Fruit fly (Drosophila melanogaster) whole organism, embryonic: ENCODE results near the gene IntS9.

Experiments
- B-H2 ChIP-seq: fragments of 200-800 bp; sonication (Bioruptor generic); optimal IDR thresholded peaks from 2 replicates; lab custom pipeline; 2018; ENCODE audit warnings: missing biosample characterization, mild to moderate bottlenecking, missing genetic modification characterization
- BEAF-32 ChIP-seq: fragments of 200-800 bp; sonication (Bioruptor generic); optimal IDR thresholded peaks from 3 replicates; lab custom pipeline; 2017; ENCODE audit warnings: missing biosample characterization, missing genetic modification characterization, mild to moderate bottlenecking, moderate library complexity, missing genetic modification reagents
- Bgb ChIP-seq: fragments of 200-800 bp; sonication (Bioruptor generic); IDR thresholded peaks from 2 replicates; pipeline ENCODE4 v1.3.6; 2022; ENCODE audit warnings: missing biosample characterization, missing genetic modification characterization; ENCODE audit not compliant: partially characterized antibody
- CG10366 ChIP-seq: fragments of 200-800 bp; sonication (Bioruptor generic); IDR thresholded peaks from 2 replicates; pipeline ENCODE4 v1.3.6; 2022; ENCODE audit warnings: missing biosample characterization, missing genetic modification characterization
- CG13894 ChIP-seq: fragments of 200-800 bp; sonication (Bioruptor generic); optimal IDR thresholded peaks from 3 replicates; lab custom pipeline; 2018; ENCODE audit warnings: missing biosample characterization, mild to moderate bottlenecking, missing genetic modification characterization, moderate library complexity
- CG14050 ChIP-seq: fragments of 200-800 bp; sonication (Bioruptor generic); IDR thresholded peaks from 3 replicates; pipeline ENCODE4 v1.3.6; 2022; ENCODE audit warnings: missing biosample characterization, missing genetic modification characterization
- CG17186 ChIP-seq: fragments of 200-800 bp; sonication (Bioruptor generic); optimal IDR thresholded peaks from 3 replicates; lab custom pipeline; 2017; ENCODE audit warnings: missing biosample characterization, missing genetic modification reagents, missing genetic modification characterization
- CG17328 ChIP-seq: fragments of 200-800 bp; sonication (Bioruptor generic); IDR thresholded peaks from 2 replicates; pipeline ENCODE4 v1.3.6; 2022; ENCODE audit warnings: missing biosample characterization, missing genetic modification characterization
- CG17385 ChIP-seq: fragments of 200-800 bp; sonication (Bioruptor generic); optimal IDR thresholded peaks from 3 replicates; lab custom pipeline; 2018; ENCODE audit warnings: missing biosample characterization, mild to moderate bottlenecking, missing genetic modification characterization
- CG1792 ChIP-seq: fragments of 200-800 bp; sonication (Bioruptor generic); optimal IDR thresholded peaks from 2 replicates; lab custom pipeline; 2016; ENCODE audit warnings: missing biosample characterization, missing genetic modification characterization
- CG1832 ChIP-seq: fragments of 200-800 bp; sonication (Bioruptor generic); optimal IDR thresholded peaks from 2 replicates; lab custom pipeline; 2017; ENCODE audit warnings: missing biosample characterization, mild to moderate bottlenecking, missing genetic modification characterization, inconsistent platforms
- CG18599 ChIP-seq: fragments of 200-800 bp; sonication (Bioruptor generic); optimal IDR thresholded peaks from 3 replicates; lab custom pipeline; 2017; ENCODE audit warnings: missing biosample characterization, missing genetic modification characterization, mild to moderate bottlenecking, moderate library complexity, missing genetic modification reagents
- CG2116 ChIP-seq: fragments of 200-800 bp; sonication (Bioruptor generic); optimal IDR thresholded peaks from 3 replicates; lab custom pipeline; 2018; ENCODE audit warnings: missing biosample characterization, mild to moderate bottlenecking, missing genetic modification characterization
- CG3847 ChIP-seq: fragments of 200-800 bp; sonication (Bioruptor generic); IDR thresholded peaks from 2 replicates; pipeline ENCODE4 v1.3.6; 2022; ENCODE audit warnings: missing biosample characterization, missing genetic modification characterization
- CG5245 ChIP-seq: fragments of 200-800 bp; sonication (Bioruptor generic); optimal IDR thresholded peaks from 3 replicates; lab custom pipeline; 2016; ENCODE audit warnings: missing biosample characterization, missing genetic modification characterization
- CG6689 ChIP-seq: fragments of 200-800 bp; sonication (Bioruptor generic); IDR thresholded peaks from 2 replicates; pipeline ENCODE4 v1.3.6; 2022; ENCODE audit warnings: missing biosample characterization, missing genetic modification characterization
- CG6854 ChIP-seq: fragments of 200-800 bp; sonication (Bioruptor generic); optimal IDR thresholded peaks from 3 replicates; lab custom pipeline; 2017; ENCODE audit warnings: missing biosample characterization, mild to moderate bottlenecking, missing genetic modification characterization
- CG8281 ChIP-seq: fragments of 200-800 bp; sonication (Bioruptor generic); optimal IDR thresholded peaks from 2 replicates; lab custom pipeline; 2018; ENCODE audit warnings: missing biosample characterization, mild to moderate bottlenecking, missing genetic modification characterization, moderate library complexity
- CG9797 ChIP-seq: fragments of 200-800 bp; sonication (Bioruptor generic); optimal IDR thresholded peaks from 3 replicates; lab custom pipeline; 2018; ENCODE audit warnings: missing biosample characterization, mild to moderate bottlenecking, missing genetic modification characterization
- E2f2 ChIP-seq: fragments of 200-800 bp; sonication (Bioruptor generic); IDR thresholded peaks from 2 replicates; pipeline ENCODE4 v1.3.6; 2022; ENCODE audit warnings: missing biosample characterization, missing genetic modification characterization
- Elba2 ChIP-seq: fragments of 200-800 bp; sonication (Bioruptor generic); optimal IDR thresholded peaks from 3 replicates; lab custom pipeline; 2016; ENCODE audit warnings: missing biosample characterization, missing genetic modification characterization
- HHEX ChIP-seq: fragments of 200-800 bp; sonication (Bioruptor generic); optimal IDR thresholded peaks from 3 replicates; lab custom pipeline; 2017; ENCODE audit warnings: missing biosample characterization, mild to moderate bottlenecking, missing genetic modification characterization, missing genetic modification reagents
- Hr78 ChIP-seq, 2 experiments: fragments of 200-800 bp in 1 of 2; fragments of >200 bp in 1 of 2; sonication (Bioruptor generic) in 1 of 2; optimal IDR thresholded peaks; 2 replicates each; lab custom pipeline; 2017 to 2019; ENCODE audit warnings: missing biosample characterization in 2 of 2, missing genetic modification characterization in 2 of 2, mild to moderate bottlenecking in 1 of 2, moderate library complexity in 1 of 2
- Jarid2 ChIP-seq: fragments of 200-800 bp; sonication (Bioruptor generic); optimal IDR thresholded peaks from 3 replicates; lab custom pipeline; 2017; ENCODE audit warnings: mild to moderate bottlenecking, missing biosample characterization, missing genetic modification reagents, missing genetic modification characterization
- Max ChIP-seq: fragments of 200-800 bp; sonication (Bioruptor generic); optimal IDR thresholded peaks from 2 replicates; lab custom pipeline; 2016; ENCODE audit warnings: missing biosample characterization, mild to moderate bottlenecking, missing genetic modification characterization
- Poxn ChIP-seq: fragments of 200-800 bp; sonication (Bioruptor generic); IDR thresholded peaks from 2 replicates; pipeline ENCODE4 v1.3.6; 2022; ENCODE audit warnings: missing biosample characterization, missing genetic modification characterization
- Trl ChIP-seq, 3 experiments: fragments of >200 bp in 2 of 3; fragments of 200-800 bp in 1 of 3; sonication (Bioruptor generic) in 1 of 3; optimal IDR thresholded peaks; 2 replicates in 1 of 3; 3 replicates in 2 of 3; lab custom pipeline; 2016 to 2017; ENCODE audit warnings: missing biosample characterization in 1 of 3, missing genetic modification characterization in 1 of 3
- bab2 ChIP-seq: fragments of 200-800 bp; sonication (Bioruptor generic); optimal IDR thresholded peaks from 2 replicates; lab custom pipeline; 2016; ENCODE audit warnings: missing biosample characterization, missing genetic modification characterization
- bbx ChIP-seq: fragments of 200-800 bp; sonication (Bioruptor generic); IDR thresholded peaks from 2 replicates; pipeline ENCODE4 v1.3.6; 2022; ENCODE audit warnings: missing biosample characterization, missing genetic modification characterization; ENCODE audit not compliant: partially characterized antibody
- crc ChIP-seq: fragments of 200-800 bp; sonication (Bioruptor generic); optimal IDR thresholded peaks from 2 replicates; lab custom pipeline; 2016; ENCODE audit warnings: missing biosample characterization, missing genetic modification characterization
- danr ChIP-seq: fragments of 200-800 bp; sonication (Bioruptor generic); IDR thresholded peaks from 2 replicates; pipeline ENCODE4 v1.3.6; 2022; ENCODE audit warnings: missing biosample characterization, missing genetic modification characterization
- disco-r ChIP-seq: fragments of 200-800 bp; sonication (Bioruptor generic); optimal IDR thresholded peaks from 2 replicates; lab custom pipeline; 2016; ENCODE audit warnings: missing biosample characterization, missing genetic modification characterization
- fd102C ChIP-seq: fragments of 200-800 bp; sonication (Bioruptor generic); optimal IDR thresholded peaks from 2 replicates; lab custom pipeline; 2018; ENCODE audit warnings: missing biosample characterization, mild to moderate bottlenecking, missing genetic modification characterization, moderate library complexity
- gcm ChIP-seq: fragments of 200-800 bp; sonication (Bioruptor generic); optimal IDR thresholded peaks from 2 replicates; lab custom pipeline; 2019; ENCODE audit warnings: missing biosample characterization, mild to moderate bottlenecking, missing genetic modification characterization, moderate library complexity
- gsb ChIP-seq: fragments of 200-800 bp; sonication (Bioruptor generic); IDR thresholded peaks from 2 replicates; pipeline ENCODE4 v1.3.6; 2022; ENCODE audit warnings: missing biosample characterization, missing genetic modification characterization
- insv ChIP-seq, 2 experiments: fragments of 200-800 bp; sonication (Bioruptor generic); optimal IDR thresholded peaks; 3 replicates each; lab custom pipeline; 2016 to 2018; ENCODE audit warnings: missing biosample characterization in 2 of 2, missing genetic modification characterization in 2 of 2
- mam ChIP-seq: fragments of 200-800 bp; sonication (Bioruptor generic); optimal IDR thresholded peaks from 3 replicates; lab custom pipeline; 2016; ENCODE audit warnings: missing biosample characterization, missing genetic modification characterization
- nom ChIP-seq: fragments of 200-800 bp; sonication (Bioruptor generic); optimal IDR thresholded peaks from 2 replicates; lab custom pipeline; 2017; ENCODE audit warnings: missing biosample characterization, missing genetic modification characterization, mild to moderate bottlenecking, moderate library complexity, missing genetic modification reagents
- pb ChIP-seq: fragments of 200-800 bp; sonication (Bioruptor generic); optimal IDR thresholded peaks from 3 replicates; lab custom pipeline; 2016; ENCODE audit warnings: missing biosample characterization, missing genetic modification characterization
- repo ChIP-seq: fragments of 200-800 bp; sonication (Bioruptor generic); optimal IDR thresholded peaks from 2 replicates; lab custom pipeline; 2016; ENCODE audit warnings: missing biosample characterization, missing genetic modification characterization
- run ChIP-seq: fragments of 200-800 bp; sonication (Bioruptor generic); optimal IDR thresholded peaks from 3 replicates; lab custom pipeline; 2018; ENCODE audit warnings: missing biosample characterization, mild to moderate bottlenecking, missing genetic modification characterization
- sc ChIP-seq, 3 experiments: fragments of >200 bp in 2 of 3; fragments of 200-800 bp in 1 of 3; sonication (Bioruptor generic) in 1 of 3; optimal IDR thresholded peaks; 2 replicates in 2 of 3; 3 replicates in 1 of 3; lab custom pipeline; 2017; ENCODE audit warnings: mild to moderate bottlenecking in 1 of 3, missing biosample characterization in 1 of 3, missing genetic modification characterization in 1 of 3, missing genetic modification reagents in 1 of 3
- sima ChIP-seq: fragments of 200-800 bp; sonication (Bioruptor generic); optimal IDR thresholded peaks from 2 replicates; lab custom pipeline; 2016; ENCODE audit warnings: missing biosample characterization, missing genetic modification characterization
- sisA ChIP-seq: fragments of 200-800 bp; sonication (Bioruptor generic); IDR thresholded peaks from 2 replicates; pipeline ENCODE4 v1.3.6; 2022; ENCODE audit warnings: missing biosample characterization, missing genetic modification characterization
- tin ChIP-seq: fragments of 200-800 bp; sonication (Bioruptor generic); optimal IDR thresholded peaks from 3 replicates; lab custom pipeline; 2016; ENCODE audit warnings: missing biosample characterization, missing genetic modification characterization
- trem ChIP-seq: fragments of 200-800 bp; optimal IDR thresholded peaks from 3 replicates; lab custom pipeline; 2019; ENCODE audit warnings: missing biosample characterization, mild to moderate bottlenecking, missing genetic modification characterization, moderate library complexity
- ttk ChIP-seq: fragments of 200-800 bp; sonication (Bioruptor generic); IDR thresholded peaks from 2 replicates; pipeline ENCODE4 v2.1.2; 2022; ENCODE audit warnings: missing biosample characterization, missing genetic modification characterization
- tx ChIP-seq: fragments of 200-800 bp; sonication (Bioruptor generic); optimal IDR thresholded peaks from 2 replicates; lab custom pipeline; 2016; ENCODE audit warnings: missing biosample characterization, missing genetic modification characterization
- unc-4 ChIP-seq: fragments of 200-800 bp; sonication (Bioruptor generic); IDR thresholded peaks from 2 replicates; pipeline ENCODE4 v1.3.6; 2022; ENCODE audit warnings: missing biosample characterization, missing genetic modification characterization; ENCODE audit not compliant: partially characterized antibody
- zen ChIP-seq: fragments of 200-800 bp; sonication (Bioruptor generic); optimal IDR thresholded peaks from 3 replicates; lab custom pipeline; 2018; ENCODE audit warnings: missing biosample characterization, mild to moderate bottlenecking, missing genetic modification characterization, moderate library complexity

Gene IntS9

dm6 chr3L:16090330-16090803 lies 15.1 kb downstream of the IntS9 start, which contains the start of the genes CG5235 and ClC-c:
CG5235 (minus strand) TSS chr3L:16090392.
ClC-c (plus strand) TSS chr3L:16090454.
- TF ChIP-seq Trl (optimal IDR thresholded peaks at IDR 0.05; lab: Kevin White, UChicago): no peak
- TF ChIP-seq Trl (GFP tag; optimal IDR thresholded peaks at IDR 0.05; lab: Kevin White, UChicago): no peak
- TF ChIP-seq CG3847 (GFP tag; lab: Robert Waterston, UW): 0 out of 2 replicates have a peak, but pooled peaks have one; percentile 12
- TF ChIP-seq CG13894 (tag; lab: Kevin White, UChicago): no peak
- TF ChIP-seq disco-r (GFP tag; lab: Kevin White, UChicago): no peak
- peak; percentile 84 for TF ChIP-seq unc-4 (GFP tag; lab: Robert Waterston, UW)
- no peak for TF ChIP-seq Hr78 (GFP tag; optimal IDR thresholded peaks at IDR 0.05; lab: Kevin White, UChicago)
- peak; percentile 52 for TF ChIP-seq CG2116
- no peak for TF ChIP-seq fd102C
- TF ChIP-seq CG17186 (GFP tag; lab: Kevin White, UChicago): peak; percentile 55
- TF ChIP-seq trem (tag; lab: Kevin White, UChicago): peak; percentile 45
- peak; percentile 28 for TF ChIP-seq zen
- no peak for TF ChIP-seq CG14050 (GFP tag; lab: Robert Waterston, UW)
- TF ChIP-seq CG17328 (GFP tag; lab: Robert Waterston, UW): no peak
- TF ChIP-seq HHEX: no peak
- TF ChIP-seq crc (GFP tag; lab: Kevin White, UChicago): no peak
- TF ChIP-seq Max (GFP tag; lab: Kevin White, UChicago): no peak
- no peak for TF ChIP-seq CG1832 (GFP tag; lab: Kevin White, UChicago)
- peak; percentile 91 for TF ChIP-seq bbx (GFP tag; lab: Robert Waterston, UW)
- TF ChIP-seq run (tag; lab: Kevin White, UChicago): no peak
- no peak for TF ChIP-seq repo (GFP tag; lab: Kevin White, UChicago)
- no peak for TF ChIP-seq gcm
- no peak for TF ChIP-seq CG18599 (GFP tag; lab: Kevin White, UChicago)
- TF ChIP-seq CG5245 (GFP tag; lab: Kevin White, UChicago): no peak
- TF ChIP-seq CG1792 (GFP tag; lab: Kevin White, UChicago): no peak
- no peak for TF ChIP-seq Poxn (GFP tag; lab: Robert Waterston, UW)
- no peak for TF ChIP-seq Elba2 (GFP tag; lab: Kevin White, UChicago)
- peak; percentile 78 for TF ChIP-seq E2f2 (GFP tag; lab: Robert Waterston, UW)
- peak; percentile 87 for TF ChIP-seq CG9797 (GFP tag; lab: Kevin White, UChicago)
- TF ChIP-seq nom: no peak
- TF ChIP-seq CG8281 (tag; lab: Kevin White, UChicago): no peak
- TF ChIP-seq sima (GFP tag; lab: Kevin White, UChicago): no peak
- TF ChIP-seq Jarid2 (GFP tag; lab: Kevin White, UChicago): no peak
- TF ChIP-seq BEAF-32: peak; percentile 79
- TF ChIP-seq CG17385 (GFP tag; lab: Kevin White, UChicago): no peak
- TF ChIP-seq B-H2 (GFP tag; lab: Kevin White, UChicago): no peak
- no peak for TF ChIP-seq CG6689 (GFP tag; lab: Robert Waterston, UW)
- TF ChIP-seq bab2 (GFP tag; lab: Kevin White, UChicago): no peak
- TF ChIP-seq CG10366 (GFP tag; lab: Robert Waterston, UW): no peak
- no peak for TF ChIP-seq danr (GFP tag; lab: Robert Waterston, UW)
- TF ChIP-seq Bgb: peak; percentile 85
- no peak for TF ChIP-seq tin (GFP tag; lab: Kevin White, UChicago)
- TF ChIP-seq mam (GFP tag; lab: Kevin White, UChicago): no peak
- no peak for TF ChIP-seq sisA
- no peak for TF ChIP-seq sc (optimal IDR thresholded peaks at IDR 0.05; lab: Kevin White, UChicago)
- TF ChIP-seq sc (GFP tag; optimal IDR thresholded peaks at IDR 0.05; lab: Kevin White, UChicago): no peak
- no peak for TF ChIP-seq tx (GFP tag; lab: Kevin White, UChicago)
- TF ChIP-seq CG6854 (GFP tag; lab: Kevin White, UChicago): no peak
- TF ChIP-seq gsb (GFP tag; lab: Robert Waterston, UW): no peak
- TF ChIP-seq ttk (GFP tag; lab: Robert Waterston, UW): no peak
- TF ChIP-seq insv (GFP tag; optimal IDR thresholded peaks at IDR 0.05; lab: Kevin White, UChicago): no peak
- TF ChIP-seq pb: no peak
